Fruit fly (Drosophila melanogaster) whole organism: ENCODE results near the gene mRpS10.

Experiments
- CG8478 ChIP-seq: fragments of >200 bp; optimal IDR thresholded peaks from 2 replicates; lab custom pipeline; 2018; ENCODE audit warnings: inconsistent platforms
- EcR ChIP-seq, 2 experiments: fragments of >200 bp; optimal IDR thresholded peaks; 2 replicates each; lab custom pipeline; 2017; ENCODE audit warnings: missing biosample characterization in 2 of 2, missing genetic modification characterization in 2 of 2, missing genetic modification reagents in 2 of 2
- pan ChIP-seq: fragments of >200 bp; optimal IDR thresholded peaks from 2 replicates; lab custom pipeline; 2017
- psq ChIP-seq: fragments of >200 bp; optimal IDR thresholded peaks from 2 replicates; lab custom pipeline; 2017
- usp ChIP-seq: fragments of >200 bp; optimal IDR thresholded peaks from 2 replicates; lab custom pipeline; 2017; ENCODE audit warnings: missing biosample characterization, missing genetic modification characterization, mixed read lengths

DNA sequence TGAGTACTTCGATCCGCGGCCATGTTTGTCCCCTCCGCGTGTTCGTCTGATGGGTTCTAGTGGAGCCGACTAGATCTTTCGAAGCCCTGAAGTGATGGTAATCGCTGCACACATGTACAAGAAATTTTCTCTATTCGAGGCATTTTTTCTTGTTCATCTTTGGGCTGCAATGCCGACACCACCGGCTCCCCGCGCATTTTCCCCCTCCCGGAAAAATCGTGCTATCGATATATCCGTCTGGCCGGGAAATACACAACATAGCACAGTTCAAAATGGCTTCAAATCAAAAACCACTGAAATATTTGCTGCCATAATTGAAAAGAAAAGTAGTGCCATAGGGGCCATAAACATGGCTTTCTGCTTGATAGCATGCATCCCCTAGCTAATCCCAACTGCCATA, 34.5 kb downstream of the mRpS10 start:
- TF ChIP-seq pan (lab: Kevin White, UChicago), result no peak
- TF ChIP-seq psq, result no peak
- TF ChIP-seq EcR (GFP tag; optimal IDR thresholded peaks at IDR 0.05; lab: Kevin White, UChicago), result no peak
- TF ChIP-seq usp, result no peak
- no peak for TF ChIP-seq CG8478 (lab: Kevin White, UChicago)
